Worm (Caenorhabditis elegans) whole organism, L2 larva: ENCODE results near the gene C06H2.2.

Source experiments
- dmd-4 ChIP-seq: sonication (generic microtip); optimal IDR thresholded peaks from 2 replicates; lab custom pipeline; 2017; ENCODE audit warnings: missing biosample characterization, missing genetic modification characterization
- lin-39 ChIP-seq: fragments of 150-350 bp; optimal IDR thresholded peaks from 2 replicates; lab custom pipeline; 2014; ENCODE audit warnings: missing biosample characterization, missing genetic modification reagents, missing genetic modification characterization
- mbf-1 ChIP-seq: sonication (generic microtip); optimal IDR thresholded peaks from 2 replicates; lab custom pipeline; 2017; ENCODE audit warnings: missing biosample characterization, missing genetic modification characterization
- nhr-11 ChIP-seq: fragments of 150-350 bp; optimal IDR thresholded peaks from 2 replicates; lab custom pipeline; 2014; ENCODE audit warnings: missing biosample characterization, missing genetic modification characterization
- nhr-129 ChIP-seq: fragments of 150-350 bp; optimal IDR thresholded peaks from 2 replicates; lab custom pipeline; 2014; ENCODE audit warnings: missing biosample characterization, missing genetic modification characterization
- nhr-77 ChIP-seq: fragments of 150-350 bp; optimal IDR thresholded peaks from 2 replicates; lab custom pipeline; 2014; ENCODE audit warnings: missing biosample characterization, missing genetic modification characterization
- skn-1 ChIP-seq: sonication (generic microtip); optimal IDR thresholded peaks from 2 replicates; lab custom pipeline; 2017; ENCODE audit warnings: missing biosample characterization, missing genetic modification characterization
- unc-62 ChIP-seq: fragments of 150-350 bp; optimal IDR thresholded peaks from 2 replicates; lab custom pipeline; 2014; ENCODE audit warnings: missing biosample characterization, missing genetic modification reagents, missing genetic modification characterization
- ztf-11 ChIP-seq: sonication (generic microtip); optimal IDR thresholded peaks from 2 replicates; lab custom pipeline; 2017; ENCODE audit warnings: missing biosample characterization, missing genetic modification characterization

- TF ChIP-seq nhr-129 (tag; lab: Kevin White, UChicago) (no peak), mbf-1 (tag; lab: Kevin White, UChicago) (no peak), skn-1 (no peak), lin-39 (tag; lab: Kevin White, UChicago) (no peak), nhr-11 (no peak), ztf-11 (tag; lab: Kevin White, UChicago) (no peak), dmd-4 (no peak), unc-62 (no peak), nhr-77 (tag; lab: Kevin White, UChicago) (no peak)
Observed at ce11 chrV:11157947-11158346, 32.9 kb downstream of the C06H2.2 start, which contains the start of gene srg-42.
